Fruit fly (Drosophila melanogaster) whole organism, wandering third instar larva: ENCODE data around the gene CG11980.

Source experiments
- CG32264 ChIP-seq: fragments of 200-800 bp; sonication (Bioruptor generic); optimal IDR thresholded peaks from 2 replicates; lab custom pipeline; 2016; ENCODE audit warnings: missing biosample characterization, missing genetic modification characterization
- CG9705 ChIP-seq: fragments of 200-800 bp; sonication (Bioruptor generic); optimal IDR thresholded peaks from 2 replicates; lab custom pipeline; 2018; ENCODE audit warnings: missing biosample characterization, mild to moderate bottlenecking, missing genetic modification characterization
- Dfd ChIP-seq: fragments of >200 bp; optimal IDR thresholded peaks from 2 replicates; lab custom pipeline; 2017; ENCODE audit warnings: missing biosample characterization, missing genetic modification characterization
- Dif ChIP-seq: fragments of 200-275, 200-300 bp; sonication (Bioruptor generic); optimal IDR thresholded peaks from 2 replicates; lab custom pipeline; 2018; ENCODE audit warnings: missing biosample characterization, missing genetic modification characterization; ENCODE audit not compliant: partially characterized antibody
- HLH106 ChIP-seq: fragments of 200-800 bp; optimal IDR thresholded peaks from 3 replicates; lab custom pipeline; 2019; ENCODE audit warnings: missing biosample characterization, mild to moderate bottlenecking, missing genetic modification characterization, moderate library complexity
- Hnf4 ChIP-seq: fragments of 200-800 bp; sonication (Bioruptor generic); optimal IDR thresholded peaks from 2 replicates; lab custom pipeline; 2016; ENCODE audit warnings: missing biosample characterization, mild to moderate bottlenecking, missing genetic modification characterization
- Hr78 ChIP-seq: fragments of >200 bp; optimal IDR thresholded peaks from 2 replicates; lab custom pipeline; 2017; ENCODE audit warnings: missing biosample characterization, missing genetic modification characterization
- Hr83 ChIP-seq: fragments of 200-300 bp; sonication (Bioruptor generic); optimal IDR thresholded peaks from 2 replicates; lab custom pipeline; 2016; ENCODE audit warnings: missing biosample characterization, mild to moderate bottlenecking, missing genetic modification characterization, moderate library complexity; ENCODE audit not compliant: poor library complexity, severe bottlenecking
- Jra ChIP-seq: sonication (Bioruptor generic); optimal IDR thresholded peaks from 2 replicates; lab custom pipeline; 2016; ENCODE audit warnings: missing biosample characterization, missing genetic modification characterization
- Mio ChIP-seq: sonication (Bioruptor generic); optimal IDR thresholded peaks from 2 replicates; lab custom pipeline; 2016; ENCODE audit warnings: missing biosample characterization, missing genetic modification characterization
- N ChIP-seq: fragments of >200 bp; optimal IDR thresholded peaks from 2 replicates; lab custom pipeline; 2018; ENCODE audit warnings: missing biosample characterization, missing external identifiers, missing genetic modification characterization
- OdsH ChIP-seq: fragments of 200-800 bp; sonication (Bioruptor generic); optimal IDR thresholded peaks from 2 replicates; lab custom pipeline; 2016; ENCODE audit warnings: missing biosample characterization, mild to moderate bottlenecking, missing genetic modification characterization
- Rel ChIP-seq, 2 experiments: fragments of 200-800 bp; sonication (Bioruptor generic) in 1 of 2; optimal IDR thresholded peaks; 2 replicates in 1 of 2; 3 replicates in 1 of 2; lab custom pipeline; 2016 to 2019; ENCODE audit warnings: mild to moderate bottlenecking in 2 of 2, missing biosample characterization in 2 of 2, missing genetic modification characterization in 2 of 2, moderate library complexity in 1 of 2
- Vsx2 ChIP-seq: fragments of 200-300, 225-300 bp; sonication (Bioruptor generic); optimal IDR thresholded peaks from 2 replicates; lab custom pipeline; 2018; ENCODE audit warnings: missing biosample characterization, missing genetic modification characterization; ENCODE audit not compliant: partially characterized antibody
- br ChIP-seq: fragments of 200-800 bp; sonication (Bioruptor generic); optimal IDR thresholded peaks from 2 replicates; lab custom pipeline; 2016; ENCODE audit warnings: missing biosample characterization, missing genetic modification characterization
- brk ChIP-seq: fragments of 200-800 bp; sonication (Bioruptor generic); optimal IDR thresholded peaks from 2 replicates; lab custom pipeline; 2016; ENCODE audit warnings: missing biosample characterization, mild to moderate bottlenecking, missing genetic modification characterization
- dl ChIP-seq, 2 experiments: fragments of 175-275, 200-275 bp in 1 of 2; fragments of 200-275 bp in 1 of 2; sonication (Bioruptor generic); optimal IDR thresholded peaks; lab custom pipeline; 2018; ENCODE audit warnings: mild to moderate bottlenecking in 2 of 2, missing biosample characterization in 2 of 2, missing genetic modification characterization in 2 of 2, moderate library complexity in 2 of 2; ENCODE audit not compliant: partially characterized antibody in 2 of 2, insufficient read depth in 1 of 2
- dmrt93B ChIP-seq: fragments of 200-800 bp; sonication (Bioruptor generic); optimal IDR thresholded peaks from 2 replicates; lab custom pipeline; 2018; ENCODE audit warnings: missing biosample characterization, mild to moderate bottlenecking, missing genetic modification characterization
- dsf ChIP-seq: sonication (Bioruptor generic); optimal IDR thresholded peaks from 2 replicates; lab custom pipeline; 2016; ENCODE audit warnings: missing biosample characterization, missing genetic modification characterization, borderline replicate concordance
- foxo ChIP-seq, 2 experiments: fragments of 200-800 bp; sonication (Bioruptor generic); optimal IDR thresholded peaks; 2 replicates in 1 of 2; 3 replicates in 1 of 2; lab custom pipeline; 2016 to 2017; ENCODE audit warnings: missing biosample characterization in 2 of 2, missing genetic modification characterization in 2 of 2
- fru ChIP-seq: fragments of 200-800 bp; sonication (Bioruptor generic); optimal IDR thresholded peaks from 3 replicates; lab custom pipeline; 2016; ENCODE audit warnings: missing biosample characterization, mild to moderate bottlenecking, missing genetic modification characterization
- h ChIP-seq: fragments of 200-800 bp; sonication (Bioruptor generic); optimal IDR thresholded peaks from 3 replicates; lab custom pipeline; 2016; ENCODE audit warnings: missing biosample characterization, mild to moderate bottlenecking, missing genetic modification characterization
- jim ChIP-seq: fragments of 175-275, 200-325 bp; sonication (Bioruptor generic); optimal IDR thresholded peaks from 2 replicates; lab custom pipeline; 2016; ENCODE audit warnings: missing biosample characterization, mild to moderate bottlenecking, missing genetic modification characterization
- lola ChIP-seq: fragments of >200 bp; optimal IDR thresholded peaks from 2 replicates; lab custom pipeline; 2017; ENCODE audit warnings: missing biosample characterization, missing genetic modification characterization
- pan ChIP-seq: fragments of >200 bp; optimal IDR thresholded peaks from 2 replicates; lab custom pipeline; 2017
- psq ChIP-seq: fragments of 200-800 bp; sonication (Bioruptor generic); optimal IDR thresholded peaks from 3 replicates; lab custom pipeline; 2017; ENCODE audit warnings: missing biosample characterization, mild to moderate bottlenecking, missing genetic modification characterization, moderate library complexity
- rgr ChIP-seq: fragments of 200-800 bp; sonication (Bioruptor generic); optimal IDR thresholded peaks from 3 replicates; lab custom pipeline; 2016; ENCODE audit warnings: missing biosample characterization, mild to moderate bottlenecking, missing genetic modification characterization
- sv ChIP-seq: fragments of 200-800 bp; sonication (Bioruptor generic); optimal IDR thresholded peaks from 3 replicates; lab custom pipeline; 2016; ENCODE audit warnings: missing biosample characterization, missing genetic modification characterization
- tai ChIP-seq: sonication (Bioruptor generic); optimal IDR thresholded peaks from 2 replicates; lab custom pipeline; 2016; ENCODE audit warnings: missing biosample characterization, missing genetic modification characterization
- woc ChIP-seq: sonication (Bioruptor generic); optimal IDR thresholded peaks from 2 replicates; lab custom pipeline; 2016; ENCODE audit warnings: missing biosample characterization, mild to moderate bottlenecking, missing genetic modification characterization

The CG11980 gene

DNA sequence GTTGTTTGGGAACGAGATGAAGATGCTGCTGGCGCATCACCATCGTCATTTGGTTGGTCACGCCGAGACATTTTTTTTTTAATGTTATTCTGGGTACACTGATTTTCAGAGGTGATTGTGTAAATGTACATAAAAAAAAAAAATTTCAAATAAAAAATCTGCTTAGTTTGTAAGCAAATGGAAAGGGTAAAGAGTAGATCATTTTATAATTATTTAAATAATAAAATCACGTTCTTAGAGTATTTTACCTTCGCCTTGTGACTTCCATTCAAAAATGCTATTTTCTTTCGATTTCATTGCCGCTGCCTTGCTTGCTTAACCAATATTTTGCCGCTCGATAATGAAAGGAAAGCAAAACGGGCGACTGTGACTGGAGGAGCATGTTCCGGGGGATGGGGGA lies 25.0 kb upstream of the CG11980 start (continued):
- TF ChIP-seq dsf (GFP tag; lab: Kevin White, UChicago) (no peak), pan (lab: Kevin White, UChicago) (no peak), CG32264 (GFP tag; lab: Kevin White, UChicago) (peak; percentile 6), lola (GFP tag; lab: Kevin White, UChicago) (no peak), Jra (GFP tag; lab: Kevin White, UChicago) (no peak), Dfd (GFP tag; lab: Kevin White, UChicago) (no peak), Hr78 (GFP tag; lab: Kevin White, UChicago) (no peak), sv (GFP tag; lab: Kevin White, UChicago) (no peak), brk (GFP tag; lab: Kevin White, UChicago) (peak; percentile 57), br (GFP tag; lab: Kevin White, UChicago) (peak; percentile 40), Vsx2 (GFP tag; lab: Kevin White, UChicago) (no peak), jim (GFP tag; lab: Kevin White, UChicago) (no peak), CG9705 (GFP tag; lab: Kevin White, UChicago) (no peak)

DNA sequence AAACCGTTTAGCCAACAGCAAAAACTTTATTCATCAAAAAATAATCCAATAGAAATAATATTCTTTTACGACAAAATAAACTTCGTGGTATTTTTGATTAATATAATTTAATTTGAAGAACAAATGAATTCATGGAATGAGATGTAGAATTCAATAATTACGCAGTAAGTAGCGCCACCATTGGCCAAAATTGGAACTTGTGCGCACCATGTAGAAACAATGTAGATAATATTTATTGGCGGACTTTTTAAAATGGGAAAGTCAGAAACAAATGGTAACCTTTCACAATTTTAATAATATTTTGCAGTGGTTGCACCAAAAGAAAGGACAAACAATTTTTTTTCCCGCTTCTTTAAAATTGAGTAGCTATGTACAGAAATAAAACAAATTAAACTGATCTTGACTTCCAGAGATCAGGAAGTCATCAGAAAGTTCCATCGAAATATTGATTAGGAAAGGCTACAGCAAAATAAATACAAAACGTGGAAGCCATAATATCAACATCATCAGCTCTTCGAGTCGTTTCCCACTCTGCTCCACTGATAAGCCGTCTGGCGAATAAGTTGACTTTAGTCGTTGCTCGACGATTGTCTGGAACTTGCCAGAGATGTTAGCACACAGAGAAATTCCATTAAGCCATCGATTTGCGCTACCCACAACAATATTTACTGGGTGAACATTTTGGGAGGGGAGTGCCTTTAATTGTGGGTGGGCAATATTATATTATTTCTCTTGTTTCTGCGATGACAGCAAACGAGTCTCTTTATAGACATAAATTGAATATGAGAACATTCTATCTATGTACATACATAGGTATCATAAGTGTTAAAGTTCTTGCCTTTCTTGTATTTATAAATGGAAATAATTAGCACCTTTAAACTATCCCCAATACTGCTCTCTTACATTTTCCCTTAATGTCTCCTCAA lies 23.7 kb upstream of the CG11980 start:
- no peak for TF ChIP-seq pan (lab: Kevin White, UChicago)
- no peak for TF ChIP-seq lola (GFP tag; lab: Kevin White, UChicago)
- no peak for TF ChIP-seq Jra (GFP tag; lab: Kevin White, UChicago)
- TF ChIP-seq jim (GFP tag; lab: Kevin White, UChicago): no peak
- TF ChIP-seq h (GFP tag; lab: Kevin White, UChicago): peak; percentile 13
- peak; percentile 23 for TF ChIP-seq fru (GFP tag; lab: Kevin White, UChicago)
- no peak for TF ChIP-seq woc (GFP tag; lab: Kevin White, UChicago)
- no peak for TF ChIP-seq OdsH (GFP tag; lab: Kevin White, UChicago)
- TF ChIP-seq N (GFP tag; lab: Kevin White, UChicago): no peak
- TF ChIP-seq dmrt93B: no peak
- TF ChIP-seq brk (GFP tag; lab: Kevin White, UChicago): peak; percentile 13
- no peak for TF ChIP-seq Hr83
- peak in 1 of 2 experiments; percentile 7 for TF ChIP-seq foxo (GFP tag; optimal IDR thresholded peaks at IDR 0.05; lab: Kevin White, UChicago)

- TF ChIP-seq HLH106 (tag; lab: Kevin White, UChicago): no peak
- TF ChIP-seq Jra (GFP tag; lab: Kevin White, UChicago): no peak
- no peak for TF ChIP-seq Hnf4 (GFP tag; lab: Kevin White, UChicago)
- TF ChIP-seq dl (GFP tag; optimal IDR thresholded peaks at IDR 0.05; lab: Kevin White, UChicago; ENCODE audit: insufficient read depth in 1 of 2, partially characterized antibody in 2 of 2): peak; percentile 59 to 60
- no peak for TF ChIP-seq CG32264 (GFP tag; lab: Kevin White, UChicago)
- peak; percentile 67 for TF ChIP-seq Dif (GFP tag; lab: Kevin White, UChicago)
- no peak for TF ChIP-seq dmrt93B
Observed at dm6 chr3R:8980776-8981165, 23.0 kb upstream of the CG11980 start, which contains the start of gene CAHbeta. Gene CAHbeta (plus strand): TSS chr3R:8980860.

dm6 chr3R:8981209-8981996 lies 22.4 kb upstream of the CG11980 start:
- TF ChIP-seq Dif (GFP tag; lab: Kevin White, UChicago) (peak; percentile 30), br (GFP tag; lab: Kevin White, UChicago) (no peak)
- TF ChIP-seq, all 38 proteins: peak for 1

DNA sequence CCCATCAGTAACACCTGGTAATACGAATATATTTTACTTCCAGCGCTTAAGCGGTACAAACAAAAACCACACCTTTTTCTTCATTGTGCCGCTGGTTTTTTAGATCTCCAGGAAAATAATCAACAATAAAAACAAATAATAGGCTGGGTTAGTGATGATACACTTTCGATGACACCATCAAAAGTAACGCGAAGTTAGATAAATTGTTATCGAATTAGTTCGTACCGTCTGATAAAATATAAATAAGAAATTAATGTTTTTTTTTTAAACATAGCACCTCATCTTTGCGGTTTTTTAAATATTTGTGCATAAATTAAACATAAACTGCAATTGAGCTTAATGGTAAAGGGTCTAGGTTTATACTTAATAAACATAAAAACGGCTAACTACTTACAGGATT lies 19.7 kb upstream of the CG11980 start, which contains the start of gene RagA-B:
Gene RagA-B (minus strand): TSS at position 175 of the 400 bp plus-strand sequence.
- no peak for TF ChIP-seq Rel (GFP tag; optimal IDR thresholded peaks at IDR 0.05; lab: Kevin White, UChicago)
- TF ChIP-seq Rel (tag; optimal IDR thresholded peaks at IDR 0.05; lab: Kevin White, UChicago): no peak
- no peak for TF ChIP-seq dsf (GFP tag; lab: Kevin White, UChicago)
- TF ChIP-seq woc (GFP tag; lab: Kevin White, UChicago): no peak
- TF ChIP-seq CG9705 (GFP tag; lab: Kevin White, UChicago): no peak
- TF ChIP-seq Vsx2 (GFP tag; lab: Kevin White, UChicago): no peak
- no peak for TF ChIP-seq tai
- no peak for TF ChIP-seq rgr (GFP tag; lab: Kevin White, UChicago)
- TF ChIP-seq Mio (GFP tag; lab: Kevin White, UChicago): no peak
- no peak for TF ChIP-seq foxo (GFP tag; optimal IDR thresholded peaks at IDR 0.05; lab: Kevin White, UChicago)
- no peak for TF ChIP-seq Dif (GFP tag; lab: Kevin White, UChicago)
- no peak for TF ChIP-seq Hr83
- no peak for TF ChIP-seq br (GFP tag; lab: Kevin White, UChicago)
- TF ChIP-seq brk (GFP tag; lab: Kevin White, UChicago): no peak
- TF ChIP-seq psq: no peak
- TF ChIP-seq OdsH (GFP tag; lab: Kevin White, UChicago): no peak
- TF ChIP-seq Dfd (GFP tag; lab: Kevin White, UChicago): no peak
- no peak for TF ChIP-seq N (GFP tag; lab: Kevin White, UChicago)
- no peak for TF ChIP-seq pan (lab: Kevin White, UChicago)
- no peak for TF ChIP-seq Hnf4 (GFP tag; lab: Kevin White, UChicago)
- no peak for TF ChIP-seq dl (GFP tag; optimal IDR thresholded peaks at IDR 0.05; lab: Kevin White, UChicago; ENCODE audit: insufficient read depth in 1 of 2, partially characterized antibody in 2 of 2)
